Fruit fly (Drosophila melanogaster) whole organism, embryonic: ENCODE measurements around the gene Cp16.

ENCODE experiments used
- Adf1 ChIP-seq: fragments of 200-800 bp; sonication (Bioruptor generic); IDR thresholded peaks from 2 replicates; pipeline ENCODE4 v1.3.6; 2022; ENCODE audit warnings: missing biosample characterization, missing genetic modification characterization
- Antp ChIP-seq: fragments of 200-800 bp; sonication (Bioruptor generic); optimal IDR thresholded peaks from 3 replicates; lab custom pipeline; 2016; ENCODE audit warnings: missing biosample characterization, missing genetic modification characterization
- Atf6 ChIP-seq: fragments of 200-800 bp; sonication (Bioruptor generic); IDR thresholded peaks from 2 replicates; pipeline ENCODE4 v1.3.6; 2022; ENCODE audit warnings: missing biosample characterization, missing genetic modification characterization
- CG10654 ChIP-seq: fragments of 200-800 bp; sonication (Bioruptor generic); optimal IDR thresholded peaks from 2 replicates; lab custom pipeline; 2016; ENCODE audit warnings: missing biosample characterization, missing genetic modification characterization
- CG11560 ChIP-seq: fragments of 200-800 bp; sonication (Bioruptor generic); IDR thresholded peaks from 3 replicates; pipeline ENCODE4 v1.3.6; 2022; ENCODE audit warnings: missing biosample characterization, missing genetic modification characterization
- CG12744 ChIP-seq: fragments of 200-800 bp; sonication (Bioruptor generic); optimal IDR thresholded peaks from 2 replicates; lab custom pipeline; 2016; ENCODE audit warnings: missing biosample characterization, missing genetic modification characterization
- CG13287 ChIP-seq: fragments of 200-800 bp; sonication (Bioruptor generic); IDR thresholded peaks from 2 replicates; pipeline ENCODE4 v1.3.6; 2022; ENCODE audit warnings: missing biosample characterization, missing genetic modification characterization; ENCODE audit not compliant: partially characterized antibody
- CG13296 ChIP-seq: fragments of 200-800 bp; sonication (Bioruptor generic); optimal IDR thresholded peaks from 3 replicates; lab custom pipeline; 2018; ENCODE audit warnings: missing biosample characterization, mild to moderate bottlenecking, missing genetic modification characterization
- CG15479 ChIP-seq: fragments of 200-800 bp; sonication (Bioruptor generic); optimal IDR thresholded peaks from 3 replicates; lab custom pipeline; 2019; ENCODE audit warnings: missing biosample characterization, mild to moderate bottlenecking, missing genetic modification characterization, moderate library complexity
- CG17328 ChIP-seq: fragments of 200-800 bp; sonication (Bioruptor generic); IDR thresholded peaks from 2 replicates; pipeline ENCODE4 v1.3.6; 2022; ENCODE audit warnings: missing biosample characterization, missing genetic modification characterization
- CG1832 ChIP-seq: fragments of 200-800 bp; sonication (Bioruptor generic); optimal IDR thresholded peaks from 2 replicates; lab custom pipeline; 2017; ENCODE audit warnings: missing biosample characterization, mild to moderate bottlenecking, missing genetic modification characterization, inconsistent platforms
- CG18476 ChIP-seq: fragments of 200-800 bp; sonication (Bioruptor generic); optimal IDR thresholded peaks from 2 replicates; lab custom pipeline; 2016; ENCODE audit warnings: missing biosample characterization, mild to moderate bottlenecking, missing genetic modification characterization
- CG2875 ChIP-seq: fragments of 200-800 bp; sonication (Bioruptor generic); optimal IDR thresholded peaks from 2 replicates; lab custom pipeline; 2017; ENCODE audit warnings: missing biosample characterization, mild to moderate bottlenecking, missing genetic modification characterization, missing genetic modification reagents
- CG31224 ChIP-seq: fragments of 200-800 bp; sonication (Bioruptor generic); IDR thresholded peaks from 2 replicates; pipeline ENCODE4 v1.3.6; 2022; ENCODE audit warnings: missing biosample characterization, missing genetic modification characterization
- CG42726 ChIP-seq: fragments of 200-800 bp; sonication (Bioruptor generic); IDR thresholded peaks from 2 replicates; pipeline ENCODE4 v1.3.6; 2022; ENCODE audit warnings: missing biosample characterization, missing genetic modification characterization; ENCODE audit not compliant: partially characterized antibody
- CG4360 ChIP-seq: fragments of 200-800 bp; sonication (Bioruptor generic); IDR thresholded peaks from 2 replicates; pipeline ENCODE4 v1.3.6; 2022; ENCODE audit warnings: missing biosample characterization, missing genetic modification characterization
- CG4424 ChIP-seq: fragments of 200-800 bp; sonication (Bioruptor generic); optimal IDR thresholded peaks from 3 replicates; lab custom pipeline; 2016; ENCODE audit warnings: missing biosample characterization, missing genetic modification characterization
- CG6854 ChIP-seq: fragments of 200-800 bp; sonication (Bioruptor generic); optimal IDR thresholded peaks from 3 replicates; lab custom pipeline; 2017; ENCODE audit warnings: missing biosample characterization, mild to moderate bottlenecking, missing genetic modification characterization
- CG8388 ChIP-seq: fragments of 200-800 bp; sonication (Bioruptor generic); optimal IDR thresholded peaks from 2 replicates; lab custom pipeline; 2019; ENCODE audit warnings: missing biosample characterization, mild to moderate bottlenecking, missing genetic modification characterization, moderate library complexity
- CG8924 ChIP-seq: fragments of 200-800 bp; optimal IDR thresholded peaks from 3 replicates; lab custom pipeline; 2019; ENCODE audit warnings: missing biosample characterization, mild to moderate bottlenecking, missing genetic modification characterization, moderate library complexity
- CG9817 ChIP-seq: fragments of 200-800 bp; sonication (Bioruptor generic); optimal IDR thresholded peaks from 2 replicates; lab custom pipeline; 2018; ENCODE audit warnings: missing biosample characterization, mild to moderate bottlenecking, missing genetic modification characterization, moderate library complexity
- Dbx ChIP-seq: fragments of 200-800 bp; sonication (Bioruptor generic); IDR thresholded peaks from 3 replicates; pipeline ENCODE4 v1.3.6; 2022; ENCODE audit warnings: missing biosample characterization, missing genetic modification characterization
- Dip3 ChIP-seq: fragments of 200-800 bp; sonication (Bioruptor generic); optimal IDR thresholded peaks from 3 replicates; lab custom pipeline; 2016; ENCODE audit warnings: missing biosample characterization, missing genetic modification characterization
- ERR ChIP-seq: fragments of 200-800 bp; sonication (Bioruptor generic); optimal IDR thresholded peaks from 2 replicates; lab custom pipeline; 2016; ENCODE audit warnings: missing biosample characterization, missing genetic modification characterization
- Elba2 ChIP-seq: fragments of 200-800 bp; sonication (Bioruptor generic); optimal IDR thresholded peaks from 3 replicates; lab custom pipeline; 2016; ENCODE audit warnings: missing biosample characterization, missing genetic modification characterization
- Fer2 ChIP-seq: fragments of 200-800 bp; sonication (Bioruptor generic); optimal IDR thresholded peaks from 2 replicates; lab custom pipeline; 2018; ENCODE audit warnings: missing biosample characterization, mild to moderate bottlenecking, missing genetic modification characterization, moderate library complexity
- HHEX ChIP-seq: fragments of 200-800 bp; sonication (Bioruptor generic); optimal IDR thresholded peaks from 3 replicates; lab custom pipeline; 2017; ENCODE audit warnings: missing biosample characterization, mild to moderate bottlenecking, missing genetic modification characterization, missing genetic modification reagents
- Hr51 ChIP-seq, 2 experiments: fragments of 200-800 bp; sonication (Bioruptor generic); optimal IDR thresholded peaks; 2 replicates in 1 of 2; 3 replicates in 1 of 2; lab custom pipeline; 2016 to 2018; ENCODE audit warnings: missing biosample characterization in 2 of 2, missing genetic modification characterization in 2 of 2, mild to moderate bottlenecking in 1 of 2, moderate library complexity in 1 of 2
- Max ChIP-seq: fragments of 200-800 bp; sonication (Bioruptor generic); optimal IDR thresholded peaks from 2 replicates; lab custom pipeline; 2016; ENCODE audit warnings: missing biosample characterization, mild to moderate bottlenecking, missing genetic modification characterization
- NK7.1 ChIP-seq: fragments of 200-800 bp; sonication (Bioruptor generic); optimal IDR thresholded peaks from 3 replicates; lab custom pipeline; 2016; ENCODE audit warnings: missing biosample characterization, missing genetic modification characterization
- Sox100B ChIP-seq: fragments of 200-800 bp; sonication (Bioruptor generic); optimal IDR thresholded peaks from 3 replicates; lab custom pipeline; 2018; ENCODE audit warnings: missing biosample characterization, mild to moderate bottlenecking, missing genetic modification characterization
- YL-1 ChIP-seq: fragments of 200-800 bp; sonication (Bioruptor generic); optimal IDR thresholded peaks from 3 replicates; lab custom pipeline; 2017; ENCODE audit warnings: missing biosample characterization, mild to moderate bottlenecking, missing genetic modification characterization
- aop ChIP-seq: fragments of 200-800 bp; sonication (Bioruptor generic); IDR thresholded peaks from 2 replicates; pipeline ENCODE4 v1.3.6; 2022; ENCODE audit warnings: missing biosample characterization, missing genetic modification characterization
- ara ChIP-seq: fragments of 200-800 bp; sonication (Bioruptor generic); IDR thresholded peaks from 2 replicates; pipeline ENCODE4 v1.3.6; 2022; ENCODE audit warnings: missing biosample characterization, missing genetic modification characterization
- btn ChIP-seq: fragments of 200-800 bp; sonication (Bioruptor generic); optimal IDR thresholded peaks from 2 replicates; lab custom pipeline; 2016; ENCODE audit warnings: missing biosample characterization, missing genetic modification characterization
- cato ChIP-seq: fragments of 200-800 bp; sonication (Bioruptor generic); optimal IDR thresholded peaks from 2 replicates; lab custom pipeline; 2016; ENCODE audit warnings: missing biosample characterization, missing genetic modification characterization, borderline replicate concordance
- cg ChIP-seq: fragments of 200-800 bp; sonication (Bioruptor generic); optimal IDR thresholded peaks from 3 replicates; lab custom pipeline; 2019; ENCODE audit warnings: missing biosample characterization, mild to moderate bottlenecking, missing genetic modification characterization, moderate library complexity
- chm ChIP-seq: fragments of 200-800 bp; sonication (Bioruptor generic); IDR thresholded peaks from 2 replicates; pipeline ENCODE4 v1.3.6; 2022; ENCODE audit warnings: missing biosample characterization, missing genetic modification characterization
- cwo ChIP-seq: fragments of 200-800 bp; sonication (Bioruptor generic); optimal IDR thresholded peaks from 3 replicates; lab custom pipeline; 2017; ENCODE audit warnings: missing biosample characterization, missing genetic modification characterization, mild to moderate bottlenecking, moderate library complexity, missing genetic modification reagents
- dysf ChIP-seq: fragments of 200-800 bp; sonication (Bioruptor generic); IDR thresholded peaks from 3 replicates; pipeline ENCODE4 v1.3.6; 2022; ENCODE audit warnings: missing biosample characterization, missing genetic modification characterization
- emc ChIP-seq: fragments of 200-800 bp; sonication (Bioruptor generic); optimal IDR thresholded peaks from 2 replicates; lab custom pipeline; 2016; ENCODE audit warnings: missing biosample characterization, missing genetic modification characterization
- gsb-n ChIP-seq: fragments of 200-800 bp; sonication (Bioruptor generic); optimal IDR thresholded peaks from 3 replicates; lab custom pipeline; 2018; ENCODE audit warnings: missing biosample characterization, mild to moderate bottlenecking, missing genetic modification characterization
- pita ChIP-seq: fragments of 200-800 bp; sonication (Bioruptor generic); optimal IDR thresholded peaks from 2 replicates; lab custom pipeline; 2017; ENCODE audit warnings: missing biosample characterization, mild to moderate bottlenecking, missing genetic modification characterization
- seq ChIP-seq: fragments of 200-800 bp; sonication (Bioruptor generic); IDR thresholded peaks from 2 replicates; pipeline ENCODE4 v1.3.6; 2022; ENCODE audit warnings: missing biosample characterization, missing genetic modification characterization
- so ChIP-seq: fragments of 200-800 bp; sonication (Bioruptor generic); IDR thresholded peaks from 3 replicates; pipeline ENCODE4 v1.3.6; 2022; ENCODE audit warnings: missing biosample characterization, missing genetic modification characterization
- stwl ChIP-seq: fragments of 200-800 bp; sonication (Bioruptor generic); optimal IDR thresholded peaks from 3 replicates; lab custom pipeline; 2018; ENCODE audit warnings: missing biosample characterization, mild to moderate bottlenecking, missing genetic modification characterization, moderate library complexity
- trem ChIP-seq: fragments of 200-800 bp; optimal IDR thresholded peaks from 3 replicates; lab custom pipeline; 2019; ENCODE audit warnings: missing biosample characterization, mild to moderate bottlenecking, missing genetic modification characterization, moderate library complexity
- trh ChIP-seq: fragments of 200-800 bp; sonication (Bioruptor generic); optimal IDR thresholded peaks from 2 replicates; lab custom pipeline; 2016; ENCODE audit warnings: missing biosample characterization, missing genetic modification characterization
- ttk ChIP-seq: fragments of 200-800 bp; sonication (Bioruptor generic); IDR thresholded peaks from 2 replicates; pipeline ENCODE4 v2.1.2; 2022; ENCODE audit warnings: missing biosample characterization, missing genetic modification characterization
- z ChIP-seq: fragments of 200-800 bp; sonication (Bioruptor generic); IDR thresholded peaks from 3 replicates; pipeline ENCODE4 v1.3.6; 2022; ENCODE audit warnings: missing biosample characterization, missing genetic modification characterization
- zen ChIP-seq: fragments of 200-800 bp; sonication (Bioruptor generic); optimal IDR thresholded peaks from 3 replicates; lab custom pipeline; 2018; ENCODE audit warnings: missing biosample characterization, mild to moderate bottlenecking, missing genetic modification characterization, moderate library complexity

Gene Cp16

DNA sequence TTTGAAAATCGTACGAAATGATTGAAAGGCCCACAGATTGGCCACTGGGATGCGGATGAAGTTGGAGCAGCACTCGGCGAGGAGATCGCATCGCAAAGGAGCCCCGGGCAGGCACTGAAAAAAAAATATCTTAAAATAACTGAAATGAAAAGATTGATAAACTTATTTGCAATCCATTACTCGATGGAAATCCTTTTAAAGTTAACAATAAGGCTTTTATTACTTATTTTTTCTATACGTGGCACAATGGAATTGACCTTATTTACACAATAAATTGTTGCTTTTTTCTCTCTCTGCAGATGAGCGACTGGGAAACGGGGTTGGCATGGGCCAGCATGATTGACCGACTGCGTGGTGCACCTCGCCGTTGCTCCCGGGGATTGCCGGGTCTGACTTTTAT lies 19.5 kb downstream of the Cp16 start (continued):
- TF ChIP-seq ara (peak; percentile 37; the same call in 1 of the 2 replicates), CG4424 (GFP tag; lab: Kevin White, UChicago) (peak; percentile 42), so (GFP tag; lab: Robert Waterston, UW) (peak; percentile 59; the same call in 2 of the 3 replicates), Hr51 (GFP tag; optimal IDR thresholded peaks at IDR 0.05; lab: Kevin White, UChicago) (peak in 1 of 2 experiments; percentile 71), NK7.1 (GFP tag; lab: Kevin White, UChicago) (no peak), CG4360 (no peak; the same call in 1 of the 2 replicates), CG10654 (no peak), ERR (GFP tag; lab: Kevin White, UChicago) (peak; percentile 2), CG17328 (GFP tag; lab: Robert Waterston, UW) (peak; percentile 72), seq (GFP tag; lab: Robert Waterston, UW) (no peak), trem (no peak), zen (no peak), aop (no peak), dysf (GFP tag; lab: Robert Waterston, UW) (peak; percentile 55; the same call in 1 of the 3 replicates), Elba2 (GFP tag; lab: Kevin White, UChicago) (no peak), HHEX (GFP tag; lab: Kevin White, UChicago) (peak; percentile 44), CG8388 (GFP tag; lab: Kevin White, UChicago) (peak; percentile 72), CG18476 (GFP tag; lab: Kevin White, UChicago) (no peak), emc (GFP tag; lab: Kevin White, UChicago) (no peak), CG1832 (GFP tag; lab: Kevin White, UChicago) (no peak), Max (GFP tag; lab: Kevin White, UChicago) (no peak), Atf6 (peak; percentile 22; the same call in 1 of the 2 replicates), CG2875 (GFP tag; lab: Kevin White, UChicago) (peak; percentile 58), CG9817 (tag; lab: Kevin White, UChicago) (no peak), CG42726 (no peak), Adf1 (GFP tag; lab: Robert Waterston, UW) (no peak), YL-1 (GFP tag; lab: Kevin White, UChicago) (no peak), CG11560 (0 out of 3 replicates have a peak, but pooled peaks have one; percentile 50), cg (GFP tag; lab: Kevin White, UChicago) (no peak), cato (GFP tag; lab: Kevin White, UChicago) (peak; percentile 27), CG8924 (tag; lab: Kevin White, UChicago) (peak; percentile 55), cwo (GFP tag; lab: Kevin White, UChicago) (no peak), pita (GFP tag; lab: Kevin White, UChicago) (no peak), gsb-n (tag; lab: Kevin White, UChicago) (peak; percentile 42), Sox100B (GFP tag; lab: Kevin White, UChicago) (peak; percentile 58), CG15479 (GFP tag; lab: Kevin White, UChicago) (no peak), Dip3 (GFP tag; lab: Kevin White, UChicago) (no peak), CG31224 (GFP tag; lab: Robert Waterston, UW) (no peak), CG13287 (GFP tag; lab: Robert Waterston, UW) (no peak), ttk (GFP tag; lab: Robert Waterston, UW) (peak; percentile 70), CG13296 (no peak), stwl (no peak), Dbx (no peak), chm (GFP tag; lab: Robert Waterston, UW) (no peak), z (GFP tag; lab: Robert Waterston, UW) (no peak), CG6854 (GFP tag; lab: Kevin White, UChicago) (no peak), CG12744 (GFP tag; lab: Kevin White, UChicago) (no peak), trh (GFP tag; lab: Kevin White, UChicago) (no peak), Antp (GFP tag; lab: Kevin White, UChicago) (no peak), Fer2 (tag; lab: Kevin White, UChicago) (no peak), btn (GFP tag; lab: Kevin White, UChicago) (no peak)
